Worm (Caenorhabditis elegans): ENCODE measurements around the gene M01H9.3.

- TF ChIP-seq W03F9.2 (tag; optimal IDR thresholded peaks at IDR 0.05) (no peak), dao-5 (tag; optimal IDR thresholded peaks at IDR 0.05) (no peak), him-1 (tag; optimal IDR thresholded peaks at IDR 0.05) (no peak)
Observed at ce11 chrIV:4429901-4430300, 47.0 kb downstream of the M01H9.3 start, which contains the start of the genes str-185 and R08C7.5.

All from whole organism, L4/young adult.